Worm (Caenorhabditis elegans) whole organism, L1 larva: ENCODE results near the gene F48B9.8.

Experiments used
- C04F5.9 ChIP-seq: sonication (generic microtip); optimal IDR thresholded peaks from 2 replicates; lab custom pipeline; 2016; ENCODE audit warnings: missing genetic modification characterization, missing compliant biosample characterization
- Y116A8C.19 ChIP-seq: sonication (generic microtip); optimal IDR thresholded peaks from 2 replicates; lab custom pipeline; 2016; ENCODE audit warnings: missing compliant biosample characterization, missing genetic modification characterization, borderline replicate concordance
- aha-1 ChIP-seq: fragments of 150-350 bp; optimal IDR thresholded peaks from 2 replicates; lab custom pipeline; 2014; ENCODE audit warnings: missing biosample characterization, missing genetic modification characterization
- aly-2 ChIP-seq: fragments of 150-350 bp; optimal IDR thresholded peaks from 2 replicates; lab custom pipeline; 2014; ENCODE audit warnings: missing biosample characterization, missing genetic modification characterization
- ceh-8 ChIP-seq: fragments of 200-800 bp; sonication (Bioruptor generic); optimal IDR thresholded peaks from 2 replicates; lab custom pipeline; 2018; ENCODE audit warnings: mild to moderate bottlenecking, missing genetic modification characterization, moderate library complexity, missing compliant biosample characterization
- ceh-82 ChIP-seq, 3 experiments: fragments of 150-350 bp in 1 of 3; sonication (generic microtip) in 2 of 3; optimal IDR thresholded peaks; 2 replicates each; lab custom pipeline; 2014 to 2017; ENCODE audit warnings: missing biosample characterization in 3 of 3, missing genetic modification characterization in 3 of 3
- ceh-88 ChIP-seq: fragments of 200-800 bp; sonication (Bioruptor generic); IDR thresholded peaks from 2 replicates; pipeline ENCODE4 v1.3.6; 2022; ENCODE audit warnings: missing genetic modification characterization, missing compliant biosample characterization
- ces-1 ChIP-seq: fragments of 150-350 bp; optimal IDR thresholded peaks from 2 replicates; lab custom pipeline; 2014; ENCODE audit warnings: missing biosample characterization, missing genetic modification reagents, missing genetic modification characterization
- dpl-1 ChIP-seq, 3 experiments: fragments of 150-350 bp in 2 of 3; sonication (generic microtip) in 1 of 3; optimal IDR thresholded peaks; 2 replicates each; lab custom pipeline; 2014 to 2017; ENCODE audit warnings: missing biosample characterization in 3 of 3, missing genetic modification characterization in 3 of 3, missing genetic modification reagents in 3 of 3
- efl-1 ChIP-seq, 4 experiments: fragments of 150-350 bp; optimal IDR thresholded peaks in 3 of 4; peaks in 1 of 4; 1 replicate in 1 of 4; 2 replicates in 3 of 4; lab custom pipeline; 2014; ENCODE audit warnings: missing biosample characterization in 2 of 4, missing genetic modification characterization in 2 of 4, missing genetic modification reagents in 2 of 4
- elt-2 ChIP-seq: sonication (generic microtip); optimal IDR thresholded peaks from 2 replicates; lab custom pipeline; 2016; ENCODE audit warnings: missing genetic modification characterization, mild to moderate bottlenecking, inconsistent platforms, missing compliant biosample characterization, missing genetic modification reagents
- elt-3 ChIP-seq, 6 experiments: fragments of 150-350 bp in 1 of 6; sonication (generic microtip); optimal IDR thresholded peaks; 2 replicates each; lab custom pipeline; 2017 to 2018; ENCODE audit warnings: missing biosample characterization in 6 of 6, missing genetic modification characterization in 6 of 6, inconsistent platforms in 1 of 6
- ets-5 ChIP-seq: fragments of 200-800 bp; sonication (Bioruptor generic); IDR thresholded peaks from 2 replicates; pipeline ENCODE4 v1.3.6; 2022; ENCODE audit warnings: missing genetic modification characterization, missing compliant biosample characterization
- fkh-4 ChIP-seq: sonication (generic microtip); optimal IDR thresholded peaks from 2 replicates; lab custom pipeline; 2016; ENCODE audit warnings: missing compliant biosample characterization, missing genetic modification characterization, borderline replicate concordance
- isw-1 ChIP-seq: fragments of 200-800 bp; sonication (Bioruptor generic); IDR thresholded peaks from 2 replicates; pipeline ENCODE4 v1.3.6; 2022; ENCODE audit warnings: missing genetic modification characterization, missing compliant biosample characterization
- lin-14 ChIP-seq: fragments of 200-800 bp; sonication (Bioruptor generic); optimal IDR thresholded peaks from 2 replicates; lab custom pipeline; 2018; ENCODE audit warnings: mild to moderate bottlenecking, missing genetic modification characterization, moderate library complexity, missing compliant biosample characterization
- lsy-2 ChIP-seq, 2 experiments: fragments of 150-350 bp; optimal IDR thresholded peaks; 2 replicates each; lab custom pipeline; 2014; ENCODE audit warnings: missing biosample characterization in 2 of 2, missing genetic modification characterization in 2 of 2
- mab-9 ChIP-seq: fragments of 200-800 bp; sonication (Bioruptor generic); IDR thresholded peaks from 2 replicates; pipeline ENCODE4 v1.3.6; 2022; ENCODE audit warnings: missing genetic modification reagents, missing genetic modification characterization, missing compliant biosample characterization
- mep-1 ChIP-seq: fragments of 150-350 bp; optimal IDR thresholded peaks from 2 replicates; lab custom pipeline; 2014; ENCODE audit warnings: missing biosample characterization, missing genetic modification characterization
- nhr-11 ChIP-seq: fragments of 150-350 bp; optimal IDR thresholded peaks from 2 replicates; lab custom pipeline; 2014; ENCODE audit warnings: missing biosample characterization, missing genetic modification characterization
- nhr-12 ChIP-seq: sonication (generic microtip); optimal IDR thresholded peaks from 2 replicates; lab custom pipeline; 2017; ENCODE audit warnings: missing biosample characterization, missing genetic modification characterization
- nhr-20 ChIP-seq: sonication (generic microtip); optimal IDR thresholded peaks from 2 replicates; lab custom pipeline; 2016; ENCODE audit warnings: mild to moderate bottlenecking, missing genetic modification characterization, missing compliant biosample characterization
- nhr-47 ChIP-seq: sonication (generic microtip); optimal IDR thresholded peaks from 2 replicates; lab custom pipeline; 2016; ENCODE audit warnings: mild to moderate bottlenecking, missing genetic modification characterization, moderate library complexity, missing compliant biosample characterization
- nhr-71 ChIP-seq: sonication (generic microtip); optimal IDR thresholded peaks from 2 replicates; lab custom pipeline; 2016; ENCODE audit warnings: mild to moderate bottlenecking, missing genetic modification characterization, moderate library complexity, missing compliant biosample characterization
- nhr-85 ChIP-seq: sonication (generic microtip); peaks from one replicate; lab custom pipeline; 2016; ENCODE audit warnings: missing genetic modification characterization, inconsistent platforms, missing compliant biosample characterization
- nhr-90 ChIP-seq: sonication (generic microtip); optimal IDR thresholded peaks from 2 replicates; lab custom pipeline; 2016; ENCODE audit warnings: mild to moderate bottlenecking, missing genetic modification characterization, missing compliant biosample characterization; ENCODE audit not compliant: poor library complexity
- pag-3 ChIP-seq: sonication (generic microtip); optimal IDR thresholded peaks from 2 replicates; lab custom pipeline; 2017; ENCODE audit warnings: missing genetic modification characterization, mild to moderate bottlenecking, missing compliant biosample characterization, antibody characterized with exemption, borderline replicate concordance; ENCODE audit not compliant: insufficient read depth
- pqm-1 ChIP-seq: sonication (generic microtip); optimal IDR thresholded peaks from 3 replicates; lab custom pipeline; 2017; ENCODE audit warnings: missing biosample characterization, missing genetic modification characterization
- skn-1 ChIP-seq: fragments of 150-350 bp; optimal IDR thresholded peaks from 2 replicates; lab custom pipeline; 2014; ENCODE audit warnings: missing biosample characterization, missing genetic modification characterization
- snpc-4 ChIP-seq: fragments of 150-350 bp; optimal IDR thresholded peaks from 2 replicates; lab custom pipeline; 2014; ENCODE audit warnings: missing biosample characterization, missing genetic modification characterization
- sox-4 ChIP-seq: sonication (generic microtip); optimal IDR thresholded peaks from 2 replicates; lab custom pipeline; 2016; ENCODE audit warnings: missing genetic modification characterization, missing compliant biosample characterization
- sup-37 ChIP-seq: fragments of 200-800 bp; sonication (Bioruptor generic); optimal IDR thresholded peaks from 2 replicates; lab custom pipeline; 2018; ENCODE audit warnings: mild to moderate bottlenecking, missing genetic modification characterization, missing compliant biosample characterization
- swsn-7 ChIP-seq: sonication (generic microtip); optimal IDR thresholded peaks from 2 replicates; lab custom pipeline; 2016; ENCODE audit warnings: missing genetic modification characterization, missing compliant biosample characterization
- unc-62 ChIP-seq: fragments of 150-350 bp; optimal IDR thresholded peaks from 2 replicates; lab custom pipeline; 2014; ENCODE audit warnings: missing biosample characterization, missing genetic modification reagents, missing genetic modification characterization
- zag-1 ChIP-seq: fragments of 150-350 bp; optimal IDR thresholded peaks from 2 replicates; lab custom pipeline; 2014; ENCODE audit warnings: missing biosample characterization, missing genetic modification characterization
- ztf-4 ChIP-seq: fragments of 150-350 bp; optimal IDR thresholded peaks from 2 replicates; lab custom pipeline; 2014; ENCODE audit warnings: missing biosample characterization, missing genetic modification characterization

The F48B9.8 gene

DNA sequence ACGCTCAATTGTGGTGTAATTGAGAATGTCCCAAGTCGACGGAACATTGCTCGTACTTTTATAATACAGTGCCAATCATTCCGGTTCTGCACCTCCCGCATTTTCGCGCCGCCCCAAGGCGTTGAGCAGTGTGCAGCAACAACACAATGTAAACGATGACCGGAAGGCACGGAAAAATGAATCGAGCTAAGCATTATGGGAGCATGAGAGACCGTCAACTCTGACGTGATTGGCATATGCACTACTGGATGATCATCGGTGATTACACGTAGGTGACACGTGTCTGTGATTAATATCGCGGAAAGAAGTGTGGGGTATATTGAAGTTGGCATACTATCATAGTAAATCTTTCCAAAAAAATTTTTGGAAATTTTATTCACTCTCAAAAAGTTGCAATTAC lies 28.8 kb upstream of the F48B9.8 start, which contains the start of gene T24C12.4:
TSS of gene T24C12.4 (minus strand) at position 101 of the 400 bp plus-strand sequence.
- no peak for TF ChIP-seq aly-2 (tag; lab: Kevin White, UChicago)
- no peak for TF ChIP-seq Y116A8C.19 (tag; lab: Kevin White, UChicago)
- no peak for TF ChIP-seq nhr-47 (tag; lab: Kevin White, UChicago)
- TF ChIP-seq ets-5 (GFP tag; lab: Robert Waterston, UW): no peak
- TF ChIP-seq dpl-1 (GFP tag; optimal IDR thresholded peaks at IDR 0.05; lab: Kevin White, UChicago): no peak
- no peak for TF ChIP-seq pag-3 (tag; lab: Kevin White, UChicago)
- no peak for TF ChIP-seq mep-1
- no peak for TF ChIP-seq ceh-88 (GFP tag; lab: Robert Waterston, UW)
- TF ChIP-seq ceh-82 (tag; optimal IDR thresholded peaks at IDR 0.05; lab: Kevin White, UChicago): no peak
- TF ChIP-seq, all 84 proteins: peak for 0

DNA sequence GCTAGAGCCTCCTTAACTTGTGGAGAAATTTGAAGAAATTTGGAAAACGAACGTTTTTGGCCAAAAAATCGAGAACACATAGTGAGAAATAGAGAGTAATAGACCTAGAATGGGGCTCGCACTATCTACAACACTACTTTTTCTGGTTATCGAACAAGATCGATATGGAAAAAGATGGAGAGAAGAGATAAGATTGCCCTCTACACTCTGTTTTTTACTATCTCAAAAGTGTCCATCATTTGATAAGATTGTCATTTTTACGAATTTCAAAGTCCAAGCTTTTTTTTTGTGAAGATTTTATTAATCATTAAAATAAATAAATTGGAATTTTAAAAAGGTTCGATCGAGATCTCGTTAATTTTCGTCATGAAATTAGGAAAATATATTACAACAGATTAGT lies 27.5 kb upstream of the F48B9.8 start, which contains the start of gene T24C12.3:
TSS of gene T24C12.3 (minus strand) at position 134 of the 400 bp plus-strand sequence.
- TF ChIP-seq nhr-12 (tag; lab: Kevin White, UChicago) (no peak), Y116A8C.19 (tag; lab: Kevin White, UChicago) (no peak), elt-3 (tag; optimal IDR thresholded peaks at IDR 0.05; lab: Kevin White, UChicago) (peak in 1 of 6 experiments; percentile 61), sup-37 (GFP tag; lab: Kevin White, UChicago) (no peak), nhr-20 (tag; lab: Kevin White, UChicago) (no peak), zag-1 (tag; lab: Kevin White, UChicago) (no peak), snpc-4 (tag; lab: Kevin White, UChicago) (no peak), elt-2 (tag; lab: Kevin White, UChicago) (peak; percentile 79), C04F5.9 (tag; lab: Kevin White, UChicago) (no peak), aha-1 (tag; lab: Kevin White, UChicago) (no peak), lin-14 (peak; percentile 35), fkh-4 (tag; lab: Kevin White, UChicago) (no peak), nhr-11 (tag; lab: Kevin White, UChicago) (no peak), ztf-4 (no peak), nhr-90 (tag; lab: Kevin White, UChicago) (no peak), ceh-8 (GFP tag; lab: Kevin White, UChicago) (no peak), nhr-85 (peak; percentile 25), skn-1 (tag; lab: Kevin White, UChicago) (no peak), aly-2 (tag; lab: Kevin White, UChicago) (no peak), pqm-1 (tag; lab: Kevin White, UChicago) (peak; percentile 87), swsn-7 (tag; lab: Kevin White, UChicago) (no peak), efl-1 (optimal IDR thresholded peaks at IDR 0.05; lab: Kevin White, UChicago) (no peak), efl-1 (GFP tag; optimal IDR thresholded peaks at IDR 0.05 in 1 of 2; lab: Kevin White, UChicago) (peak in 1 of 2 experiments; percentile 12)

- no peak for TF ChIP-seq lsy-2 (tag; optimal IDR thresholded peaks at IDR 0.05; lab: Kevin White, UChicago)
- TF ChIP-seq nhr-11 (tag; lab: Kevin White, UChicago): no peak
- TF ChIP-seq skn-1 (tag; lab: Kevin White, UChicago): no peak
- no peak for TF ChIP-seq unc-62 (GFP tag; lab: Kevin White, UChicago)
- no peak for TF ChIP-seq efl-1 (optimal IDR thresholded peaks at IDR 0.05; lab: Kevin White, UChicago)
- no peak for TF ChIP-seq efl-1 (GFP tag; optimal IDR thresholded peaks at IDR 0.05 in 1 of 2; lab: Kevin White, UChicago)
- no peak for TF ChIP-seq C04F5.9 (tag; lab: Kevin White, UChicago)
- TF ChIP-seq swsn-7 (tag; lab: Kevin White, UChicago): no peak
- TF ChIP-seq isw-1: no peak
- TF ChIP-seq aly-2 (tag; lab: Kevin White, UChicago): no peak
- TF ChIP-seq mab-9: no peak
- no peak for TF ChIP-seq elt-2 (tag; lab: Kevin White, UChicago)
- TF ChIP-seq elt-3 (tag; optimal IDR thresholded peaks at IDR 0.05; lab: Kevin White, UChicago): no peak
- no peak for TF ChIP-seq sox-4
- no peak for TF ChIP-seq nhr-71 (tag; lab: Kevin White, UChicago)
- no peak for TF ChIP-seq ces-1 (GFP tag; lab: Kevin White, UChicago)
Observed at ce11 chrX:2199140-2199539, 22.9 kb upstream of the F48B9.8 start, which contains the start of gene T24C12.1. Gene T24C12.1, plus strand, starts transcription at chrX:2199440.
